Worm (Caenorhabditis elegans): ENCODE measurements around the gene dnj-14.

Gene dnj-14

ce11 chrX:4705666-4706065 is 5.9 kb downstream of the dnj-14 start:
- TF ChIP-seq nhr-25 (tag; optimal IDR thresholded peaks at IDR 0.05) (peak; percentile 40), ztf-4 (tag; optimal IDR thresholded peaks at IDR 0.05) (no peak), blmp-1 (tag; optimal IDR thresholded peaks at IDR 0.05; ENCODE audit: insufficient read depth) (peak; percentile 64)

ce11 chrX:4704877-4705276 is 6.7 kb downstream of the dnj-14 start, which contains the start of gene aqp-8:
TSS of gene aqp-8 (minus strand) at chrX:4704977.
- TF ChIP-seq nhr-10 (tag; optimal IDR thresholded peaks at IDR 0.05) (no peak), nhr-25 (tag; optimal IDR thresholded peaks at IDR 0.05) (no peak), lin-11 (tag; optimal IDR thresholded peaks at IDR 0.05) (no peak), egl-27 (tag; optimal IDR thresholded peaks at IDR 0.05) (no peak)

- TF ChIP-seq crh-2 (tag; optimal IDR thresholded peaks at IDR 0.05) (peak; percentile 23), mdl-1 (tag; optimal IDR thresholded peaks at IDR 0.05) (no peak), sma-9 (GFP tag; optimal IDR thresholded peaks at IDR 0.05) (peak; percentile 47), sma-9 (tag; optimal IDR thresholded peaks at IDR 0.05) (no peak), gmeb-1 (tag; optimal IDR thresholded peaks at IDR 0.05) (peak; percentile 5), fos-1 (tag; optimal IDR thresholded peaks at IDR 0.05) (peak; percentile 69), R02D3.7 (tag; optimal IDR thresholded peaks at IDR 0.05) (no peak)
Measured at ce11 chrX:4700083-4700482, 11.5 kb downstream of the dnj-14 start.

- TF ChIP-seq nhr-12 (tag; optimal IDR thresholded peaks at IDR 0.05) (no peak), Y55F3AM.14 (GFP tag; optimal IDR thresholded peaks at IDR 0.05) (no peak), mdl-1 (tag; optimal IDR thresholded peaks at IDR 0.05) (no peak), egl-27 (tag; optimal IDR thresholded peaks at IDR 0.05) (no peak), nhr-129 (tag; optimal IDR thresholded peaks at IDR 0.05) (peak; percentile 57), zag-1 (tag; optimal IDR thresholded peaks at IDR 0.05) (no peak), mbf-1 (tag; optimal IDR thresholded peaks at IDR 0.05) (no peak), aly-2 (tag; optimal IDR thresholded peaks at IDR 0.05) (no peak), elt-1 (tag; optimal IDR thresholded peaks at IDR 0.05) (no peak), ZK546.5 (tag; optimal IDR thresholded peaks at IDR 0.05) (no peak), crh-2 (tag; optimal IDR thresholded peaks at IDR 0.05) (no peak), ama-1 (optimal IDR thresholded peaks at IDR 0.05) (no peak), unc-39 (tag; optimal IDR thresholded peaks at IDR 0.05) (no peak), nhr-6 (tag; optimal IDR thresholded peaks at IDR 0.05) (no peak), nhr-77 (tag; optimal IDR thresholded peaks at IDR 0.05) (no peak), ceh-16 (tag; optimal IDR thresholded peaks at IDR 0.05) (peak; percentile 71), nhr-21 (tag; optimal IDR thresholded peaks at IDR 0.05) (peak; percentile 35), lsy-2 (tag; optimal IDR thresholded peaks at IDR 0.05) (peak in 1 of 2 experiments; percentile 61), alr-1 (tag; optimal IDR thresholded peaks at IDR 0.05) (no peak), blmp-1 (tag; optimal IDR thresholded peaks at IDR 0.05; ENCODE audit: insufficient read depth) (no peak), peb-1 (tag; optimal IDR thresholded peaks at IDR 0.05) (no peak), F13H6.1 (tag; optimal IDR thresholded peaks at IDR 0.05) (no peak), unc-55 (GFP tag; optimal IDR thresholded peaks at IDR 0.05) (peak; percentile 46), lin-39 (tag; optimal IDR thresholded peaks at IDR 0.05) (no peak), ztf-1 (GFP tag; conservative IDR thresholded peaks at IDR 0.05) (no peak), R02D3.7 (tag; optimal IDR thresholded peaks at IDR 0.05) (no peak), dmd-4 (tag; optimal IDR thresholded peaks at IDR 0.05) (no peak), lin-13 (GFP tag; optimal IDR thresholded peaks at IDR 0.05) (peak; percentile 39), ztf-11 (tag; optimal IDR thresholded peaks at IDR 0.05) (no peak), fos-1 (tag; optimal IDR thresholded peaks at IDR 0.05) (no peak), mab-5 (tag; optimal IDR thresholded peaks at IDR 0.05) (no peak), nhr-25 (tag; optimal IDR thresholded peaks at IDR 0.05) (peak; percentile 34), unc-62 (GFP tag; optimal IDR thresholded peaks at IDR 0.05) (no peak), elt-3 (tag; optimal IDR thresholded peaks at IDR 0.05) (no peak), lin-11 (tag; optimal IDR thresholded peaks at IDR 0.05) (peak; percentile 41), ceh-82 (tag; optimal IDR thresholded peaks at IDR 0.05) (no peak), skn-1 (tag; optimal IDR thresholded peaks at IDR 0.05) (no peak), nhr-23 (tag; optimal IDR thresholded peaks at IDR 0.05) (no peak), sma-3 (GFP tag; optimal IDR thresholded peaks at IDR 0.05) (peak; percentile 18), C34F6.9 (tag; optimal IDR thresholded peaks at IDR 0.05) (peak; percentile 42), nhr-237 (tag; optimal IDR thresholded peaks at IDR 0.05) (no peak), ztf-4 (tag; optimal IDR thresholded peaks at IDR 0.05) (no peak), nhr-11 (tag; optimal IDR thresholded peaks at IDR 0.05) (no peak), sem-4 (tag; optimal IDR thresholded peaks at IDR 0.05) (no peak), nhr-10 (tag; optimal IDR thresholded peaks at IDR 0.05) (no peak)
Measured at ce11 chrX:4699411-4700050, 12.0 kb downstream of the dnj-14 start, which contains the start of gene hyl-2. TSS of gene hyl-2 (minus strand) at chrX:4699461.

Data from whole organism, L2 larva.